Fruit fly (Drosophila melanogaster) whole organism, wandering third instar larva: Measurements from ENCODE around the gene CG34148.
A peak's percentile ranks its signal among the peaks of the same experiment; 100 is the strongest.

ENCODE experiments used
- Abd-B ChIP-seq: fragments of >200 bp; optimal IDR thresholded peaks from 2 replicates; lab custom pipeline; 2017; ENCODE audit warnings: missing biosample characterization, missing genetic modification characterization
- CG32264 ChIP-seq: fragments of 200-800 bp; sonication (Bioruptor generic); optimal IDR thresholded peaks from 2 replicates; lab custom pipeline; 2016; ENCODE audit warnings: missing biosample characterization, missing genetic modification characterization
- CG9705 ChIP-seq: fragments of 200-800 bp; sonication (Bioruptor generic); optimal IDR thresholded peaks from 2 replicates; lab custom pipeline; 2018; ENCODE audit warnings: missing biosample characterization, mild to moderate bottlenecking, missing genetic modification characterization
- CrebA ChIP-seq: fragments of 200-800 bp; sonication (Bioruptor generic); optimal IDR thresholded peaks from 2 replicates; lab custom pipeline; 2016; ENCODE audit warnings: missing biosample characterization, mild to moderate bottlenecking, missing genetic modification characterization, borderline replicate concordance
- Dfd ChIP-seq: fragments of >200 bp; optimal IDR thresholded peaks from 2 replicates; lab custom pipeline; 2017; ENCODE audit warnings: missing biosample characterization, missing genetic modification characterization
- Dif ChIP-seq: fragments of 200-275, 200-300 bp; sonication (Bioruptor generic); optimal IDR thresholded peaks from 2 replicates; lab custom pipeline; 2018; ENCODE audit warnings: missing biosample characterization, missing genetic modification characterization; ENCODE audit not compliant: partially characterized antibody
- GATAd ChIP-seq: sonication (Bioruptor generic); optimal IDR thresholded peaks from 2 replicates; lab custom pipeline; 2016; ENCODE audit warnings: missing biosample characterization, missing genetic modification characterization
- HLH106 ChIP-seq: fragments of 200-800 bp; optimal IDR thresholded peaks from 3 replicates; lab custom pipeline; 2019; ENCODE audit warnings: missing biosample characterization, mild to moderate bottlenecking, missing genetic modification characterization, moderate library complexity
- Hnf4 ChIP-seq: fragments of 200-800 bp; sonication (Bioruptor generic); optimal IDR thresholded peaks from 2 replicates; lab custom pipeline; 2016; ENCODE audit warnings: missing biosample characterization, mild to moderate bottlenecking, missing genetic modification characterization
- Hr78 ChIP-seq: fragments of >200 bp; optimal IDR thresholded peaks from 2 replicates; lab custom pipeline; 2017; ENCODE audit warnings: missing biosample characterization, missing genetic modification characterization
- Hr83 ChIP-seq: fragments of 200-300 bp; sonication (Bioruptor generic); optimal IDR thresholded peaks from 2 replicates; lab custom pipeline; 2016; ENCODE audit warnings: missing biosample characterization, mild to moderate bottlenecking, missing genetic modification characterization, moderate library complexity; ENCODE audit not compliant: poor library complexity, severe bottlenecking
- Jra ChIP-seq: sonication (Bioruptor generic); optimal IDR thresholded peaks from 2 replicates; lab custom pipeline; 2016; ENCODE audit warnings: missing biosample characterization, missing genetic modification characterization
- Mio ChIP-seq: sonication (Bioruptor generic); optimal IDR thresholded peaks from 2 replicates; lab custom pipeline; 2016; ENCODE audit warnings: missing biosample characterization, missing genetic modification characterization
- Myc ChIP-seq: fragments of >200 bp; optimal IDR thresholded peaks from 2 replicates; lab custom pipeline; 2017
- N ChIP-seq: fragments of >200 bp; optimal IDR thresholded peaks from 2 replicates; lab custom pipeline; 2018; ENCODE audit warnings: missing biosample characterization, missing external identifiers, missing genetic modification characterization
- OdsH ChIP-seq: fragments of 200-800 bp; sonication (Bioruptor generic); optimal IDR thresholded peaks from 2 replicates; lab custom pipeline; 2016; ENCODE audit warnings: missing biosample characterization, mild to moderate bottlenecking, missing genetic modification characterization
- Rel ChIP-seq, 2 experiments: fragments of 200-800 bp; sonication (Bioruptor generic) in 1 of 2; optimal IDR thresholded peaks; 2 replicates in 1 of 2; 3 replicates in 1 of 2; lab custom pipeline; 2016 to 2019; ENCODE audit warnings: mild to moderate bottlenecking in 2 of 2, missing biosample characterization in 2 of 2, missing genetic modification characterization in 2 of 2, moderate library complexity in 1 of 2
- Sp1 ChIP-seq: fragments of 200-800 bp; sonication (Bioruptor generic); optimal IDR thresholded peaks from 3 replicates; lab custom pipeline; 2019; ENCODE audit warnings: missing biosample characterization, mild to moderate bottlenecking, missing genetic modification characterization, moderate library complexity
- Vsx2 ChIP-seq: fragments of 200-300, 225-300 bp; sonication (Bioruptor generic); optimal IDR thresholded peaks from 2 replicates; lab custom pipeline; 2018; ENCODE audit warnings: missing biosample characterization, missing genetic modification characterization; ENCODE audit not compliant: partially characterized antibody
- br ChIP-seq: fragments of 200-800 bp; sonication (Bioruptor generic); optimal IDR thresholded peaks from 2 replicates; lab custom pipeline; 2016; ENCODE audit warnings: missing biosample characterization, missing genetic modification characterization
- brk ChIP-seq: fragments of 200-800 bp; sonication (Bioruptor generic); optimal IDR thresholded peaks from 2 replicates; lab custom pipeline; 2016; ENCODE audit warnings: missing biosample characterization, mild to moderate bottlenecking, missing genetic modification characterization
- dl ChIP-seq, 2 experiments: fragments of 175-275, 200-275 bp in 1 of 2; fragments of 200-275 bp in 1 of 2; sonication (Bioruptor generic); optimal IDR thresholded peaks; lab custom pipeline; 2018; ENCODE audit warnings: mild to moderate bottlenecking in 2 of 2, missing biosample characterization in 2 of 2, missing genetic modification characterization in 2 of 2, moderate library complexity in 2 of 2; ENCODE audit not compliant: partially characterized antibody in 2 of 2, insufficient read depth in 1 of 2
- dmrt93B ChIP-seq: fragments of 200-800 bp; sonication (Bioruptor generic); optimal IDR thresholded peaks from 2 replicates; lab custom pipeline; 2018; ENCODE audit warnings: missing biosample characterization, mild to moderate bottlenecking, missing genetic modification characterization
- dsf ChIP-seq: sonication (Bioruptor generic); optimal IDR thresholded peaks from 2 replicates; lab custom pipeline; 2016; ENCODE audit warnings: missing biosample characterization, missing genetic modification characterization, borderline replicate concordance
- ey ChIP-seq: fragments of 200-800 bp; sonication (Bioruptor generic); optimal IDR thresholded peaks from 2 replicates; lab custom pipeline; 2016; ENCODE audit warnings: missing biosample characterization, missing genetic modification characterization
- foxo ChIP-seq, 2 experiments: fragments of 200-800 bp; sonication (Bioruptor generic); optimal IDR thresholded peaks; 2 replicates in 1 of 2; 3 replicates in 1 of 2; lab custom pipeline; 2016 to 2017; ENCODE audit warnings: missing biosample characterization in 2 of 2, missing genetic modification characterization in 2 of 2
- fru ChIP-seq: fragments of 200-800 bp; sonication (Bioruptor generic); optimal IDR thresholded peaks from 3 replicates; lab custom pipeline; 2016; ENCODE audit warnings: missing biosample characterization, mild to moderate bottlenecking, missing genetic modification characterization
- h ChIP-seq: fragments of 200-800 bp; sonication (Bioruptor generic); optimal IDR thresholded peaks from 3 replicates; lab custom pipeline; 2016; ENCODE audit warnings: missing biosample characterization, mild to moderate bottlenecking, missing genetic modification characterization
- jim ChIP-seq: fragments of 175-275, 200-325 bp; sonication (Bioruptor generic); optimal IDR thresholded peaks from 2 replicates; lab custom pipeline; 2016; ENCODE audit warnings: missing biosample characterization, mild to moderate bottlenecking, missing genetic modification characterization
- lola ChIP-seq: fragments of >200 bp; optimal IDR thresholded peaks from 2 replicates; lab custom pipeline; 2017; ENCODE audit warnings: missing biosample characterization, missing genetic modification characterization
- pan ChIP-seq: fragments of >200 bp; optimal IDR thresholded peaks from 2 replicates; lab custom pipeline; 2017
- psq ChIP-seq: fragments of 200-800 bp; sonication (Bioruptor generic); optimal IDR thresholded peaks from 3 replicates; lab custom pipeline; 2017; ENCODE audit warnings: missing biosample characterization, mild to moderate bottlenecking, missing genetic modification characterization, moderate library complexity
- rgr ChIP-seq: fragments of 200-800 bp; sonication (Bioruptor generic); optimal IDR thresholded peaks from 3 replicates; lab custom pipeline; 2016; ENCODE audit warnings: missing biosample characterization, mild to moderate bottlenecking, missing genetic modification characterization
- sage ChIP-seq: fragments of 200-800 bp; sonication (Bioruptor generic); optimal IDR thresholded peaks from 2 replicates; lab custom pipeline; 2016; ENCODE audit warnings: missing biosample characterization, mild to moderate bottlenecking, missing genetic modification characterization
- sv ChIP-seq: fragments of 200-800 bp; sonication (Bioruptor generic); optimal IDR thresholded peaks from 3 replicates; lab custom pipeline; 2016; ENCODE audit warnings: missing biosample characterization, missing genetic modification characterization
- tai ChIP-seq: sonication (Bioruptor generic); optimal IDR thresholded peaks from 2 replicates; lab custom pipeline; 2016; ENCODE audit warnings: missing biosample characterization, missing genetic modification characterization
- usp ChIP-seq: fragments of >200 bp; optimal IDR thresholded peaks from 2 replicates; lab custom pipeline; 2017; ENCODE audit warnings: missing biosample characterization, missing genetic modification characterization
- woc ChIP-seq: sonication (Bioruptor generic); optimal IDR thresholded peaks from 2 replicates; lab custom pipeline; 2016; ENCODE audit warnings: missing biosample characterization, mild to moderate bottlenecking, missing genetic modification characterization

The CG34148 gene

dm6 chr3R:21922244-21922643 is 43.8 kb upstream of the CG34148 start:
- TF ChIP-seq Rel (GFP tag; optimal IDR thresholded peaks at IDR 0.05; lab: Kevin White, UChicago) (no peak), Rel (tag; optimal IDR thresholded peaks at IDR 0.05; lab: Kevin White, UChicago) (peak; percentile 28), Vsx2 (no peak)

dm6 chr3R:21921363-21922208 is 43.1 kb upstream of the CG34148 start:
- peak; percentile 32 for TF ChIP-seq Hnf4 (GFP tag; lab: Kevin White, UChicago)
- TF ChIP-seq CG9705 (GFP tag; lab: Kevin White, UChicago), result peak; percentile 46
- peak in 1 of 2 experiments; percentile 68 for TF ChIP-seq foxo (GFP tag; optimal IDR thresholded peaks at IDR 0.05; lab: Kevin White, UChicago)
- no peak for TF ChIP-seq Rel (GFP tag; optimal IDR thresholded peaks at IDR 0.05; lab: Kevin White, UChicago)
- peak; percentile 96 for TF ChIP-seq Rel (tag; optimal IDR thresholded peaks at IDR 0.05; lab: Kevin White, UChicago)
- TF ChIP-seq HLH106 (tag; lab: Kevin White, UChicago), result peak; percentile 69
- peak; percentile 12 for TF ChIP-seq Hr83 (GFP tag; lab: Kevin White, UChicago)
- peak; percentile 62 for TF ChIP-seq dmrt93B (GFP tag; lab: Kevin White, UChicago)
- peak; percentile 71 for TF ChIP-seq pan (lab: Kevin White, UChicago)
- TF ChIP-seq tai (GFP tag; lab: Kevin White, UChicago), result no peak
- peak; percentile 61 for TF ChIP-seq rgr (GFP tag; lab: Kevin White, UChicago)
- TF ChIP-seq Mio (GFP tag; lab: Kevin White, UChicago), result no peak
- TF ChIP-seq Vsx2, result no peak
- TF ChIP-seq sv (GFP tag; lab: Kevin White, UChicago), result no peak
- TF ChIP-seq CG32264 (GFP tag; lab: Kevin White, UChicago), result no peak
- no peak for TF ChIP-seq Myc
- peak; percentile 72 for TF ChIP-seq h (GFP tag; lab: Kevin White, UChicago)
- no peak for TF ChIP-seq Hr78 (GFP tag; lab: Kevin White, UChicago)
- no peak for TF ChIP-seq lola (GFP tag; lab: Kevin White, UChicago)
- no peak for TF ChIP-seq GATAd (GFP tag; lab: Kevin White, UChicago)
- TF ChIP-seq sage (GFP tag; lab: Kevin White, UChicago), result no peak
- TF ChIP-seq br (GFP tag; lab: Kevin White, UChicago), result peak; percentile 77
- TF ChIP-seq brk (GFP tag; lab: Kevin White, UChicago), result no peak
- TF ChIP-seq usp, result no peak
- TF ChIP-seq OdsH (GFP tag; lab: Kevin White, UChicago), result peak; percentile 65
- TF ChIP-seq dsf (GFP tag; lab: Kevin White, UChicago), result no peak
- TF ChIP-seq fru (GFP tag; lab: Kevin White, UChicago), result peak; percentile 82
- peak; percentile 46 for TF ChIP-seq Jra (GFP tag; lab: Kevin White, UChicago)
- no peak for TF ChIP-seq CrebA
- TF ChIP-seq Sp1, result peak; percentile 75
- TF ChIP-seq jim (GFP tag; lab: Kevin White, UChicago), result peak; percentile 79
- TF ChIP-seq ey (GFP tag; lab: Kevin White, UChicago), result peak; percentile 77
- TF ChIP-seq Abd-B (GFP tag; lab: Kevin White, UChicago), result no peak
- peak; percentile 90 for TF ChIP-seq woc (GFP tag; lab: Kevin White, UChicago)
- TF ChIP-seq dl (GFP tag; optimal IDR thresholded peaks at IDR 0.05; lab: Kevin White, UChicago; ENCODE audit: insufficient read depth in 1 of 2, partially characterized antibody in 2 of 2), result no peak
- TF ChIP-seq Dfd (GFP tag; lab: Kevin White, UChicago), result peak; percentile 42
- peak; percentile 19 for TF ChIP-seq Dif
- no peak for TF ChIP-seq N (GFP tag; lab: Kevin White, UChicago)
- peak; percentile 71 for TF ChIP-seq psq
